Worm (Caenorhabditis elegans) whole organism, L4/young adult: ENCODE results near the gene C54D10.13.

Experiments
- dao-5 ChIP-seq: sonication (generic microtip); optimal IDR thresholded peaks from 2 replicates; lab custom pipeline; 2016; ENCODE audit warnings: missing genotype, missing genetic modification characterization, moderate library complexity, missing compliant biosample characterization
- him-1 ChIP-seq: sonication (generic microtip); optimal IDR thresholded peaks from 2 replicates; lab custom pipeline; 2016; ENCODE audit warnings: missing genotype, missing genetic modification reagents, missing genetic modification characterization, missing compliant biosample characterization

DNA sequence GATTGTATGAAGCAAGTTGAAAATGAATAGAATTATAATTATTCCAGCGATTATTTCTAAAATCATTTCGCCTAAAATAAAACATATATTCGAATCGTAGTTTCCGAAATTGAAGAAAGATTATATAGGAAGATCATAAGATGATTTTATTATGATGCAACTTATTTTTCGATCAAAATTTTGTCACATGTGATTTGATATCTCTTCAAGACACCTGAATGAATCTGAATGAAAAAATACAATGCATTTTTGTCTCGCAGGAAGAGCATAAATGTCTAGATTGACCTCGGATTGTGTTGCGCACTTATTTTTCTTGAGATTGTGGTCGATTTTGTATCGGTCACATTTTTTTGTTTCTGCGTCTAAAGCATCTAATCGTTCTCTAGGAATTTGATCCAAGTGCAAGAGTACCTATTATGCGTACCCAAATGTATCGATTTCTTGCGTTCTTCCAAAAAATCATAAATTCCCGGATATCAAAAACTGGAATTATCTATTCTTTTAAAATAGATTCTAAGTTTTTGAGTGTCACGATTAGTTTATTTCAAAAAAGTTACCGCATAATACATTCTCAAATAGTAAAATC, 21.6 kb downstream of the C54D10.13 start, which contains the start of gene hrg-2:
- TF ChIP-seq him-1 (tag; lab: Kevin White, UChicago): no peak
- TF ChIP-seq dao-5 (tag; lab: Kevin White, UChicago): no peak
